Worm (Caenorhabditis elegans): Measurements from ENCODE around the gene F55G7.5.
A peak's percentile ranks its signal among the peaks of the same experiment; 100 is the strongest.

Gene F55G7.5

DNA sequence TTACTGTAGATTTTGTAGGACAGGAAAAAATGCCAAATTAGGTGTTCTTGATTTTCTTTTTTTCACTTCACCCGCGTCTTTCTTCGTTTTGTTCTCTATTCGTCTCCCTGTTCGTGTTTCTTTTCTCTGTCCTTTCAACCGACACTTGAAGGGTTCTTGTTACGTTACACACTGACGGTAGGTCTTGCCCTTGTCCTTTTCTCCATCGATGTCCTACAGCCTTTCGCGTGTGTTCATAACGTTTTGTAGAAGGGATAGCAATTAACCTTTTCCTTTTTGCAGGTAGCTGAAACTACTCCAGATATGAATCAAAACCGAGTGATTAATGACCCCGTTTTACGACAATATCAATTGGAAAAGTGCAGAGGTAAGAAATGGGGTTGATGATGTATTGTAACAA lies 14.6 kb downstream of the F55G7.5 start, which contains the start of gene F55G7.1 (continued):
- TF ChIP-seq rbr-2 (tag; optimal IDR thresholded peaks at IDR 0.05) (peak; percentile 68), ztf-7 (tag; optimal IDR thresholded peaks at IDR 0.05) (peak; percentile 71), unc-62 (GFP tag; optimal IDR thresholded peaks at IDR 0.05 in 1 of 2) (peak in 1 of 2 experiments; percentile 95), unc-62 (tag; optimal IDR thresholded peaks at IDR 0.05) (no peak), duxl-1 (tag; optimal IDR thresholded peaks at IDR 0.05; ENCODE audit: poor library complexity) (peak; percentile 95), tag-97 (GFP tag; IDR thresholded peaks at IDR 0.05) (no peak), F26F4.8 (GFP tag; conservative IDR thresholded peaks at IDR 0.05) (no peak), ZK337.2 (GFP tag; IDR thresholded peaks at IDR 0.05) (no peak), ama-1 (optimal IDR thresholded peaks at IDR 0.05) (no peak), dmd-6 (GFP tag; IDR thresholded peaks at IDR 0.05) (peak; percentile 41), nhr-42 (GFP tag; IDR thresholded peaks at IDR 0.05) (peak; percentile 60; the same call in 1 of the 2 replicates), mxl-3 (GFP tag; optimal IDR thresholded peaks at IDR 0.05) (peak; percentile 73), spr-3 (GFP tag; optimal IDR thresholded peaks at IDR 0.05) (peak; percentile 58), nhr-6 (tag; optimal IDR thresholded peaks at IDR 0.05) (no peak), T20F7.1 (GFP tag; optimal IDR thresholded peaks at IDR 0.05) (peak; percentile 68), snpc-4 (tag; optimal IDR thresholded peaks at IDR 0.05) (no peak), daf-16 (GFP tag; optimal IDR thresholded peaks at IDR 0.05) (peak in 1 of 2 experiments; percentile 47), daf-16 (tag; optimal IDR thresholded peaks at IDR 0.05) (peak; percentile 50), php-3 (GFP tag; IDR thresholded peaks at IDR 0.05) (0 out of 2 replicates have a peak, but pooled peaks have one; percentile 7), F10B5.3 (tag; optimal IDR thresholded peaks at IDR 0.05) (peak; percentile 88), ceh-20 (GFP tag; IDR thresholded peaks at IDR 0.05) (0 out of 2 replicates have a peak, but pooled peaks have one; percentile 37), zip-11 (GFP tag; IDR thresholded peaks at IDR 0.05) (no peak), nhr-77 (tag; optimal IDR thresholded peaks at IDR 0.05) (peak; percentile 62), R02D3.7 (tag; optimal IDR thresholded peaks at IDR 0.05) (no peak), mes-2 (tag; optimal IDR thresholded peaks at IDR 0.05; ENCODE audit: poor library complexity, severe bottlenecking) (peak; percentile 85), aha-1 (tag) (peak; percentile 97), lin-13 (GFP tag; optimal IDR thresholded peaks at IDR 0.05) (peak; percentile 51), hif-1 (tag; optimal IDR thresholded peaks at IDR 0.05) (no peak), ceh-44 (GFP tag; IDR thresholded peaks at IDR 0.05) (peak; percentile 20; the same call in 1 of the 2 replicates), lsy-2 (tag; optimal IDR thresholded peaks at IDR 0.05) (peak in 1 of 2 experiments; percentile 14), Y48G9A.11 (GFP tag; IDR thresholded peaks at IDR 0.05) (no peak), mdl-1 (tag; optimal IDR thresholded peaks at IDR 0.05) (no peak), nhr-28 (tag; optimal IDR thresholded peaks at IDR 0.05) (peak; percentile 45)

- no peak for TF ChIP-seq unc-39 (tag; optimal IDR thresholded peaks at IDR 0.05)
These were observed 17.9 kb downstream of the F55G7.5 start, which contains the start of gene Y62H9A.14 for ce11 chrX:11920723-11921283. Gene Y62H9A.14, plus strand, starts transcription at chrX:11921233.

- TF ChIP-seq daf-19 (GFP tag; conservative IDR thresholded peaks at IDR 0.05) (no peak), aha-1 (tag) (peak; percentile 46)
These were observed 20.7 kb downstream of the F55G7.5 start, which contains the start of gene Y62H9A.16 for ce11 chrX:11917994-11918393. Gene Y62H9A.16, plus strand, starts transcription at chrX:11918294.

DNA sequence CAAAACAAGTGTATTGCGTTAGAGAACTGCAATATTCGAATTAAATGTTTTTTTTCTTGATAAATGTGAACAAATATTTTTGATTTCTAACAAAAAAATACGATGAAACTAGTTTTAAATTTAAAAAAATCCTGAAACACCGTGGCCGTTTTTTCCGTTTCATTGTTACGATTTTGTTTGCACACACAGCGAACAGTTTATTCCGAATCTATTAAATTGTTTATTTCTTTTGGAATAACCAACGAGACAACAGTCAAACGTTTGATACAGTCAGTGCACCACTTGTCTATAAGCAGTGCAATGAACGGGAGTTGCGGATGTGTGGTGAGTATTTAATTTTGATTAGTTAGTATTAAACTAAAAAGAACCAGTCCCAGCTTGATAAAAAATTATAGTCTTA lies 22.0 kb downstream of the F55G7.5 start, which contains the start of gene Y62H9A.13:
TSS of gene Y62H9A.13 (plus strand) at position 301 of the 400 bp plus-strand sequence.
- TF ChIP-seq spr-3 (GFP tag; optimal IDR thresholded peaks at IDR 0.05) (no peak), Y48G9A.11 (GFP tag; IDR thresholded peaks at IDR 0.05) (no peak)
